Fruit fly (Drosophila melanogaster): Measurements from ENCODE around the gene Pcyt1.

dm6 chr3L:1565092-1565491 is 19.2 kb downstream of the Pcyt1 start, which contains the start of gene CG12003:
- no peak for TF ChIP-seq CG8478 (optimal IDR thresholded peaks at IDR 0.05)
- no peak for TF ChIP-seq CTCF (optimal IDR thresholded peaks at IDR 0.05)
